Worm (Caenorhabditis elegans): ENCODE measurements around the gene bcl-11.

The bcl-11 gene

ce11 chrV:6398922-6399321 is 43.1 kb downstream of the bcl-11 start:
- TF ChIP-seq klf-2 (GFP tag; conservative IDR thresholded peaks at IDR 0.05) (no peak), T22C8.4 (GFP tag; IDR thresholded peaks at IDR 0.05) (no peak), med-1 (GFP tag; optimal IDR thresholded peaks at IDR 0.05; ENCODE audit: insufficient read depth) (no peak), ref-1 (GFP tag; conservative IDR thresholded peaks at IDR 0.05) (no peak), tab-1 (GFP tag; IDR thresholded peaks at IDR 0.05) (no peak), flt-1 (GFP tag; IDR thresholded peaks at IDR 0.05) (no peak), ztf-29 (GFP tag; IDR thresholded peaks at IDR 0.05) (no peak), ztf-23 (GFP tag; IDR thresholded peaks at IDR 0.05) (no peak), cog-1 (tag; optimal IDR thresholded peaks at IDR 0.05) (no peak)

ce11 chrV:6399831-6400230 is 44.0 kb downstream of the bcl-11 start, which contains the start of gene gfi-1:
Gene gfi-1 (minus strand): TSS chrV:6399931.
- TF ChIP-seq ref-1 (GFP tag; conservative IDR thresholded peaks at IDR 0.05) (no peak), med-1 (GFP tag; optimal IDR thresholded peaks at IDR 0.05; ENCODE audit: insufficient read depth) (no peak), ztf-29 (GFP tag; IDR thresholded peaks at IDR 0.05) (no peak), tab-1 (GFP tag; IDR thresholded peaks at IDR 0.05) (no peak), klf-2 (GFP tag; conservative IDR thresholded peaks at IDR 0.05) (no peak), T22C8.4 (GFP tag; IDR thresholded peaks at IDR 0.05) (no peak), flt-1 (GFP tag; IDR thresholded peaks at IDR 0.05) (no peak), ztf-23 (GFP tag; IDR thresholded peaks at IDR 0.05) (no peak), cog-1 (tag; optimal IDR thresholded peaks at IDR 0.05) (no peak)

ce11 chrV:6400528-6400927 is 44.7 kb downstream of the bcl-11 start:
- no peak for TF ChIP-seq T22C8.4 (GFP tag; IDR thresholded peaks at IDR 0.05)
- no peak for TF ChIP-seq klf-2 (GFP tag; conservative IDR thresholded peaks at IDR 0.05)
- TF ChIP-seq ztf-29 (GFP tag; IDR thresholded peaks at IDR 0.05): no peak
- TF ChIP-seq cog-1 (tag; optimal IDR thresholded peaks at IDR 0.05): no peak
- no peak for TF ChIP-seq flt-1 (GFP tag; IDR thresholded peaks at IDR 0.05)
- TF ChIP-seq ref-1 (GFP tag; conservative IDR thresholded peaks at IDR 0.05): no peak
- TF ChIP-seq tab-1 (GFP tag; IDR thresholded peaks at IDR 0.05): no peak

- TF ChIP-seq T22C8.4 (GFP tag; IDR thresholded peaks at IDR 0.05) (no peak), ztf-29 (GFP tag; IDR thresholded peaks at IDR 0.05) (no peak), cog-1 (tag; optimal IDR thresholded peaks at IDR 0.05) (no peak), klf-2 (GFP tag; conservative IDR thresholded peaks at IDR 0.05) (no peak), med-1 (GFP tag; optimal IDR thresholded peaks at IDR 0.05; ENCODE audit: insufficient read depth) (no peak), flt-1 (GFP tag; IDR thresholded peaks at IDR 0.05) (no peak), ztf-23 (GFP tag; IDR thresholded peaks at IDR 0.05) (no peak), ref-1 (GFP tag; conservative IDR thresholded peaks at IDR 0.05) (no peak), tab-1 (GFP tag; IDR thresholded peaks at IDR 0.05) (no peak)
Observed at ce11 chrV:6400950-6401551, 45.2 kb downstream of the bcl-11 start.

ce11 chrV:6407587-6407986 is 51.8 kb downstream of the bcl-11 start:
- TF ChIP-seq klf-2 (GFP tag; conservative IDR thresholded peaks at IDR 0.05): no peak
- TF ChIP-seq ztf-23 (GFP tag; IDR thresholded peaks at IDR 0.05): no peak
- TF ChIP-seq flt-1 (GFP tag; IDR thresholded peaks at IDR 0.05): no peak
- no peak for TF ChIP-seq ztf-29 (GFP tag; IDR thresholded peaks at IDR 0.05)
- TF ChIP-seq cog-1 (tag; optimal IDR thresholded peaks at IDR 0.05): no peak
- TF ChIP-seq med-1 (GFP tag; optimal IDR thresholded peaks at IDR 0.05; ENCODE audit: insufficient read depth): no peak
- no peak for TF ChIP-seq tab-1 (GFP tag; IDR thresholded peaks at IDR 0.05)
- no peak for TF ChIP-seq T22C8.4 (GFP tag; IDR thresholded peaks at IDR 0.05)
- no peak for TF ChIP-seq ref-1 (GFP tag; conservative IDR thresholded peaks at IDR 0.05)

- no peak for TF ChIP-seq klf-2 (GFP tag; conservative IDR thresholded peaks at IDR 0.05)
- TF ChIP-seq tab-1 (GFP tag; IDR thresholded peaks at IDR 0.05): no peak
- TF ChIP-seq med-1 (GFP tag; optimal IDR thresholded peaks at IDR 0.05; ENCODE audit: insufficient read depth): no peak
- TF ChIP-seq ref-1 (GFP tag; conservative IDR thresholded peaks at IDR 0.05): no peak
Observed at ce11 chrV:6408733-6409227, 53.0 kb downstream of the bcl-11 start, which contains the start of gene bcf-1. Gene bcf-1 (minus strand): TSS chrV:6408783.

- TF ChIP-seq flt-1 (GFP tag; IDR thresholded peaks at IDR 0.05): no peak
Observed at ce11 chrV:6411161-6411560, 55.3 kb downstream of the bcl-11 start.

Data from whole organism, midembryonic.